Fruit fly (Drosophila melanogaster) whole organism, prepupa: Measurements from ENCODE around the gene CG14441.
A peak's percentile ranks its signal among the peaks of the same experiment; 100 is the strongest.

ENCODE experiments used
- CG10669 ChIP-seq: fragments of 200-800 bp; sonication (Bioruptor generic); optimal IDR thresholded peaks from 3 replicates; lab custom pipeline; 2018; ENCODE audit warnings: missing biosample characterization, mild to moderate bottlenecking, missing genetic modification characterization, moderate library complexity
- CG11762 ChIP-seq: fragments of 200-800 bp; sonication (Bioruptor generic); optimal IDR thresholded peaks from 3 replicates; lab custom pipeline; 2016; ENCODE audit warnings: missing biosample characterization, missing genetic modification characterization; ENCODE audit not compliant: insufficient read depth
- CG1621 ChIP-seq: fragments of 200-800 bp; sonication (Bioruptor generic); optimal IDR thresholded peaks from 3 replicates; lab custom pipeline; 2018; ENCODE audit warnings: missing biosample characterization, mild to moderate bottlenecking, missing genetic modification characterization
- CG3032 ChIP-seq: fragments of 200-800 bp; optimal IDR thresholded peaks from 2 replicates; lab custom pipeline; 2019; ENCODE audit warnings: missing biosample characterization, mild to moderate bottlenecking, missing genetic modification characterization, moderate library complexity
- CG31627 ChIP-seq: fragments of 200-800 bp; sonication (Bioruptor generic); optimal IDR thresholded peaks from 3 replicates; lab custom pipeline; 2016; ENCODE audit warnings: missing biosample characterization, missing genetic modification characterization
- CG34406 ChIP-seq: fragments of 200-800 bp; sonication (Bioruptor generic); optimal IDR thresholded peaks from 3 replicates; lab custom pipeline; 2016; ENCODE audit warnings: missing biosample characterization, missing genetic modification characterization
- CG4318 ChIP-seq: fragments of 200-800 bp; sonication (Bioruptor generic); optimal IDR thresholded peaks from 3 replicates; lab custom pipeline; 2017; ENCODE audit warnings: missing biosample characterization, mild to moderate bottlenecking, missing genetic modification characterization
- CG6163 ChIP-seq: fragments of 200-800 bp; sonication (Bioruptor generic); IDR thresholded peaks from 3 replicates; pipeline ENCODE4 v1.3.6; 2022; ENCODE audit warnings: missing biosample characterization, missing genetic modification characterization
- CG6276 ChIP-seq: fragments of 200-800 bp; sonication (Bioruptor generic); optimal IDR thresholded peaks from 2 replicates; lab custom pipeline; 2017; ENCODE audit warnings: missing biosample characterization, mild to moderate bottlenecking, missing genetic modification characterization
- CG6854 ChIP-seq: fragments of 200-800 bp; sonication (Bioruptor generic); optimal IDR thresholded peaks from 2 replicates; lab custom pipeline; 2017; ENCODE audit warnings: missing biosample characterization, mild to moderate bottlenecking, missing genetic modification characterization
- CG8119 ChIP-seq: fragments of 200-800 bp; sonication (Bioruptor generic); IDR thresholded peaks from 3 replicates; pipeline ENCODE4 v1.3.6; 2022; ENCODE audit warnings: missing biosample characterization, missing genetic modification characterization
- CG8319 ChIP-seq: fragments of 200-800 bp; sonication (Bioruptor generic); optimal IDR thresholded peaks from 3 replicates; lab custom pipeline; 2016; ENCODE audit warnings: missing biosample characterization, missing genetic modification characterization
- CG8632 ChIP-seq: fragments of 200-800 bp; sonication (Bioruptor generic); optimal IDR thresholded peaks from 3 replicates; lab custom pipeline; 2016; ENCODE audit warnings: missing biosample characterization, missing genetic modification characterization
- CG9139 ChIP-seq: fragments of 200-800 bp; sonication (Bioruptor generic); optimal IDR thresholded peaks from 3 replicates; lab custom pipeline; 2017; ENCODE audit warnings: missing biosample characterization, mild to moderate bottlenecking, missing genetic modification characterization
- Eip78C ChIP-seq: fragments of 200-800 bp; sonication (Bioruptor generic); peaks from one replicate; lab custom pipeline; 2016; ENCODE audit warnings: missing biosample characterization, missing genetic modification characterization
- Eip93F ChIP-seq: fragments of 200-800 bp; sonication (Bioruptor generic); optimal IDR thresholded peaks from 2 replicates; lab custom pipeline; 2016; ENCODE audit warnings: missing biosample characterization, mild to moderate bottlenecking, missing genetic modification characterization
- Ets21C ChIP-seq: fragments of 200-800 bp; sonication (Bioruptor generic); optimal IDR thresholded peaks from 3 replicates; lab custom pipeline; 2016; ENCODE audit warnings: missing biosample characterization, missing genetic modification characterization
- Ets96B ChIP-seq: fragments of 200-800 bp; optimal IDR thresholded peaks from 2 replicates; lab custom pipeline; 2019; ENCODE audit warnings: missing biosample characterization, mild to moderate bottlenecking, missing genetic modification characterization, moderate library complexity
- Gug ChIP-seq: fragments of 200-800 bp; sonication (Bioruptor generic); IDR thresholded peaks from 2 replicates; pipeline ENCODE4 v1.3.6; 2022; ENCODE audit warnings: missing biosample characterization, missing genetic modification characterization
- Hr38 ChIP-seq: sonication (Bioruptor generic); optimal IDR thresholded peaks from 2 replicates; lab custom pipeline; 2016; ENCODE audit warnings: missing biosample characterization, missing genetic modification characterization
- Hr39 ChIP-seq: fragments of 200-800 bp; sonication (Bioruptor generic); optimal IDR thresholded peaks from 2 replicates; lab custom pipeline; 2016; ENCODE audit warnings: missing biosample characterization, missing genetic modification characterization
- Hr4 ChIP-seq: fragments of 200-800 bp; sonication (Bioruptor generic); optimal IDR thresholded peaks from 3 replicates; lab custom pipeline; 2016; ENCODE audit warnings: missing biosample characterization, missing genetic modification characterization
- Lpt ChIP-seq: fragments of 200-800 bp; sonication (Bioruptor generic); optimal IDR thresholded peaks from 3 replicates; lab custom pipeline; 2016; ENCODE audit warnings: missing biosample characterization, missing genetic modification characterization
- OdsH ChIP-seq: fragments of 200-800 bp; sonication (Bioruptor generic); optimal IDR thresholded peaks from 3 replicates; lab custom pipeline; 2016; ENCODE audit warnings: missing biosample characterization, missing genetic modification characterization
- Smox ChIP-seq: fragments of 200-800 bp; sonication (Bioruptor generic); optimal IDR thresholded peaks from 3 replicates; lab custom pipeline; 2016; ENCODE audit warnings: missing biosample characterization, missing genetic modification characterization
- Sox102F ChIP-seq: fragments of 200-800 bp; sonication (Bioruptor generic); optimal IDR thresholded peaks from 2 replicates; lab custom pipeline; 2016; ENCODE audit warnings: missing biosample characterization, mild to moderate bottlenecking, missing genetic modification characterization
- Sox14 ChIP-seq: fragments of 200-800 bp; sonication (Bioruptor generic); optimal IDR thresholded peaks from 3 replicates; lab custom pipeline; 2016; ENCODE audit warnings: missing biosample characterization, missing genetic modification characterization
- cyc ChIP-seq: fragments of 200-800 bp; sonication (Bioruptor generic); optimal IDR thresholded peaks from 3 replicates; lab custom pipeline; 2016; ENCODE audit warnings: missing biosample characterization, missing genetic modification characterization
- dac ChIP-seq: fragments of 200-800 bp; sonication (Bioruptor generic); optimal IDR thresholded peaks from 2 replicates; lab custom pipeline; 2017; ENCODE audit warnings: missing biosample characterization, mild to moderate bottlenecking, missing genetic modification characterization
- eg ChIP-seq: fragments of 200-800 bp; sonication (Bioruptor generic); IDR thresholded peaks from 3 replicates; pipeline ENCODE4 v1.3.6; 2022; ENCODE audit warnings: missing biosample characterization, missing genetic modification characterization
- fd59A ChIP-seq: fragments of 200-800 bp; sonication (Bioruptor generic); optimal IDR thresholded peaks from 2 replicates; lab custom pipeline; 2017; ENCODE audit warnings: missing biosample characterization, mild to moderate bottlenecking, missing genetic modification characterization, missing genetic modification reagents
- fd85E ChIP-seq: fragments of 200-800 bp; sonication (Bioruptor generic); optimal IDR thresholded peaks from 3 replicates; lab custom pipeline; 2016; ENCODE audit warnings: missing biosample characterization, missing genetic modification characterization
- fkh ChIP-seq: fragments of 200-800 bp; sonication (Bioruptor generic); optimal IDR thresholded peaks from 3 replicates; lab custom pipeline; 2017; ENCODE audit warnings: missing biosample characterization, mild to moderate bottlenecking, missing genetic modification characterization, moderate library complexity
- lz ChIP-seq: fragments of 200-800 bp; sonication (Bioruptor generic); optimal IDR thresholded peaks from 3 replicates; lab custom pipeline; 2016; ENCODE audit warnings: missing biosample characterization, missing genetic modification characterization
- salr ChIP-seq, 2 experiments: fragments of 200-800 bp; sonication (Bioruptor generic); optimal IDR thresholded peaks; 3 replicates each; lab custom pipeline; 2016 to 2018; ENCODE audit warnings: missing biosample characterization in 2 of 2, missing genetic modification characterization in 2 of 2, mild to moderate bottlenecking in 1 of 2
- spab ChIP-seq: fragments of 200-800 bp; sonication (Bioruptor generic); optimal IDR thresholded peaks from 2 replicates; lab custom pipeline; 2017; ENCODE audit warnings: missing biosample characterization, mild to moderate bottlenecking, missing genetic modification characterization, missing genetic modification reagents
- ss ChIP-seq, 2 experiments: fragments of 200-800 bp; sonication (Bioruptor generic); optimal IDR thresholded peaks; 2 replicates in 1 of 2; 3 replicates in 1 of 2; lab custom pipeline; 2017 to 2018; ENCODE audit warnings: mild to moderate bottlenecking in 2 of 2, missing biosample characterization in 2 of 2, missing genetic modification characterization in 2 of 2, moderate library complexity in 1 of 2
- svp ChIP-seq: fragments of 200-800 bp; sonication (Bioruptor generic); peaks from one replicate; lab custom pipeline; 2016; ENCODE audit warnings: missing biosample characterization, missing genetic modification characterization
- topi ChIP-seq: fragments of 200-800 bp; sonication (Bioruptor generic); optimal IDR thresholded peaks from 3 replicates; lab custom pipeline; 2016; ENCODE audit warnings: missing biosample characterization, missing genetic modification characterization
- vri ChIP-seq: fragments of 200-800 bp; sonication (Bioruptor generic); optimal IDR thresholded peaks from 3 replicates; lab custom pipeline; 2016; ENCODE audit warnings: missing biosample characterization, mild to moderate bottlenecking, missing genetic modification characterization

The CG14441 gene

DNA sequence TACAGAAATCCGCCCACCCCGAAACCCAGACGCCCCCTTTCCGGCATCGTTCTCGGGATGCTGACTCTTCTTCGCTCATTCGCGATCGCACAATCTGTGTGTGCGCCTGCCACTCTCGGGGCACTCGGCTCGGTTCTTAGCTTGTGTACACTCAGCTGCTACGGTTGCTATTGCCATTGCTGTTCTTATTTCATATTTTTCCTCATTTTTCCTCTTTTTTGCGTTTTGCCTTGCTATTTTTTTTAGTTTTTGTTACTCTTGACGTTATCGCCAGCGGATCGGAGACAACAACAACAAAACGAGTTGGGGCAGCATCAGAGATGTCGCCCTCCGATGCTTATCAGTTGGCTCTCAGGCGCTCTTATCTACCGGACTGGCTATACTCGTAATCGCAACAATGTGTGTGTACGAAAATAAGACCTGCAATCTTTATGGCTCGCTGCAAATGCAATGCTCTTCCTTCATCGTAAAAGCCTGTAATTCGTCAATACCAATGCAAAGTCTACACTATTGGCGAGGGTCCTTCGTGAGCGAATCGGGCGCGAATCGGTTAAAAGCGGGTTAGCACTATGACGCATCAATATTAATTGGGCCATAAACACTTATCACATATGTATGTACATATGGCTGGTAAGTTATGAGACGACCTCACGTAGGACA lies 31.4 kb downstream of the CG14441 start (continued):
- TF ChIP-seq lz (GFP tag; lab: Kevin White, UChicago), result no peak
- TF ChIP-seq CG8119 (GFP tag; lab: Robert Waterston, UW), result peak; percentile 60; the same call in 2 of the 3 replicates
- TF ChIP-seq fkh (GFP tag; lab: Kevin White, UChicago), result no peak
- TF ChIP-seq CG11762 (GFP tag; lab: Kevin White, UChicago), result no peak
- TF ChIP-seq topi, result no peak
- TF ChIP-seq CG6276 (GFP tag; lab: Kevin White, UChicago), result peak; percentile 86
- TF ChIP-seq CG31627 (GFP tag; lab: Kevin White, UChicago), result no peak
- peak; percentile 50 for TF ChIP-seq CG10669 (GFP tag; lab: Kevin White, UChicago)
- TF ChIP-seq fd85E (GFP tag; lab: Kevin White, UChicago), result no peak
- TF ChIP-seq cyc, result no peak
- peak; percentile 86 for TF ChIP-seq CG6163 (GFP tag; lab: Robert Waterston, UW)
- no peak for TF ChIP-seq OdsH (GFP tag; lab: Kevin White, UChicago)

DNA sequence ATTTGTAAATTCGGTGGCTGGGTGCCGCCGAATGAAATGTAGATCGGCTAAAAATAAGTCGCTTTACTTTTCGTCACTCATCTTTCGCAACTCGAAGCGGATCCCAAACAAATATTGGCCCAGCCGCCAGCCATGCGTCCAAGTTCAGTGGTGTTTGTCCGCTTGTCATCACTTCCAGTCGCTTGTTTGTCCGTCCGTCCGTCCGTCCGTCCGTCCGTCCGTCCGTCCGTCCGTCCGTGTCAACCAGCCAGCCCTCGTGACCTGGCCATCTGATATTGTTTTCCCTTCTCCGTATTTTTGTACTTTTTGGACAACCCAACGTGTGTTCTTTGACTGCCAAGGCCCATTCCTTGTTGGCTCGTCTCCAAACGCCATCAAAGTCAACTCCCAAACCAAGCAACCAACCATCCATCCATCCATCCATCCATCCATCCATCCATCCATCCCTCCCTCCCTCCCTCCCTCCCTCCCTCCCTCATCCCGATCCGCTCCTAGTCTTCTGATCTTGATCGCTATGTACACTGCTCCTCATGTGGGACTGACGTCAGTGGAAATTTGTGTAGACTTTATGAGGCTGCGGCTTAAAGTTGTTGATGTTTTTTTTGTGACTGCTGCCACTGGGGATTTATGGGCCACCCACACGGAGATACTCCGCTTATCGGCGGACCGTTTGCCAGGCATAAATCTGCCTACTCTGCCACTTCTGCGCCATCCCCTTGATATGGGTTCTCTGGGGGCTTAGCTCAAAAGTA lies 34.2 kb downstream of the CG14441 start:
- TF ChIP-seq dac (GFP tag; lab: Kevin White, UChicago) (no peak), CG3032 (tag; lab: Kevin White, UChicago) (no peak), fkh (GFP tag; lab: Kevin White, UChicago) (peak; percentile 61), eg (0 out of 3 replicates have a peak, but pooled peaks have one; percentile 24), Eip78C (peak; percentile 16), svp (GFP tag; lab: Kevin White, UChicago) (peak; percentile 25), CG9139 (GFP tag; lab: Kevin White, UChicago) (no peak), Lpt (no peak), Smox (GFP tag; lab: Kevin White, UChicago) (no peak), vri (peak; percentile 1), lz (GFP tag; lab: Kevin White, UChicago) (no peak)

DNA sequence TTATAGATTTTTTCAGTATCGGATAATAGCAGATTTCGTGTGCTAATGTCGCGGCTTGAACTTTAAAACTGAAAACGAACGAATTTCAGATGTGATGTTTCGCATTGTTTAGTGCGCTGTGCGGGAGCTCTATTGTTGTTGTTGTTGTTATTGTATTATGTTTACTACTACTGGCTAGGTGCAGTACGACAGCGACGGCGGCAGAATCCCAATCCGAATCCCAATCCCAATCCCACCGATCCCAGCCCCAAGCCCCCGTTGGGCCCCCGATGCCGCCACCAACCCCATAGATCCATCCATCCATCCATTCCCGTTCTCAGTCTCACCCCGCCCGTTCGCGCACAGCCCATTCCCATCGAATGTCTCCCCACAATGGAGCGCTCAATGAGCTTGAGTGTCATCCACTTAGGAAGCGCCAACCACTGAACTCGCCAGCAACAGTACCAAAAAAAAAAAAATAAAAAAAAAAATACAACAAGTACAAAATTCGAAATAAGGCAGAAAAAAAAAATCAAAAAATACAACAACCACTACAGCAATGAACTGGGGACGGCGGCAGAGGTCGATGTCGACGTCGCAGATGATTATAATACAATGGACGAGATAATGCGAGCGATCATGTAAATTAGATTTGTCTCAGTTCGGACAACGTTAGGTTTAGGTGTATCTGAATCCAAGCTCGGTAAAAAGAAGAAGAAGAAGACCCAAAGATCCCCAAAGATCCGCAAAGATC lies 40.8 kb downstream of the CG14441 start, which contains the start of gene CG3168:
TSS of gene CG3168 (minus strand) at position 51 of the 733 bp plus-strand sequence.
- TF ChIP-seq Gug (GFP tag; lab: Robert Waterston, UW), result no peak
- TF ChIP-seq svp (GFP tag; lab: Kevin White, UChicago), result peak; percentile 87
- TF ChIP-seq ss (GFP tag; optimal IDR thresholded peaks at IDR 0.05; lab: Kevin White, UChicago), result peak in 1 of 2 experiments; percentile 16
- TF ChIP-seq, all 60 proteins: peak for 2

DNA sequence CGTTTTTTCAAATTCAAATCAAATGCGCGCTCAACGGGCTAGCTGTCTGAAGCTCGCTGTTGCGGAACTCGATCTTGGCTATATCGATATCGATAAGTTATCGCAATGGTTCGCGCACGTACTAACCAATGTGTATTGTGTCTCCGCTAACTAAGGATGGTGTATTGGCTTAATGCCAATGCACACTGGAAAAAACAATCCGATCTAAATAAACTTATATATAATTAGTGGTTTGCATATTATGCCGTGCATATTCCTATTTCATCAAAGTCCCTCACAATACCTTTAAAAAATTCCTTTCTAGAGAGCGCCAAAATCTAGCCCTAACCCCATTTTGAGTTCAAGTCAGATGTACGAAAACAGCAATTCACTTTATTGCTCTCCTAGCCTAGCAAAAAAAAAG lies 41.9 kb downstream of the CG14441 start:
- peak; percentile 43 for TF ChIP-seq Sox14 (GFP tag; lab: Kevin White, UChicago)
- TF ChIP-seq Ets21C (GFP tag; lab: Kevin White, UChicago), result no peak
- no peak for TF ChIP-seq CG6854 (GFP tag; lab: Kevin White, UChicago)
- no peak for TF ChIP-seq CG4318
- TF ChIP-seq vri, result peak; percentile 12
- TF ChIP-seq CG9139 (GFP tag; lab: Kevin White, UChicago), result no peak
- TF ChIP-seq Hr39 (GFP tag; lab: Kevin White, UChicago), result peak; percentile 45
- peak; percentile 46; the same call in 2 of the 3 replicates for TF ChIP-seq CG8119 (GFP tag; lab: Robert Waterston, UW)
- TF ChIP-seq CG3032 (tag; lab: Kevin White, UChicago), result peak; percentile 40
- peak; percentile 38 for TF ChIP-seq topi
- TF ChIP-seq Hr38 (GFP tag; lab: Kevin White, UChicago), result no peak
- TF ChIP-seq CG34406, result peak; percentile 6
- peak; percentile 71 for TF ChIP-seq eg
- TF ChIP-seq CG1621 (tag; lab: Kevin White, UChicago), result no peak
- peak; percentile 26 for TF ChIP-seq cyc
- TF ChIP-seq Smox (GFP tag; lab: Kevin White, UChicago), result peak; percentile 40
- TF ChIP-seq salr (GFP tag; optimal IDR thresholded peaks at IDR 0.05; lab: Kevin White, UChicago), result no peak
- peak; percentile 18 for TF ChIP-seq Sox102F (GFP tag; lab: Kevin White, UChicago)
- TF ChIP-seq CG8632 (GFP tag; lab: Kevin White, UChicago), result peak; percentile 23
- no peak for TF ChIP-seq fd59A (GFP tag; lab: Kevin White, UChicago)
- TF ChIP-seq CG8319, result no peak
- peak; percentile 49 for TF ChIP-seq Hr4
- TF ChIP-seq Ets96B, result peak; percentile 23
- peak; percentile 8 for TF ChIP-seq CG11762 (GFP tag; lab: Kevin White, UChicago)
- peak; percentile 11 for TF ChIP-seq OdsH (GFP tag; lab: Kevin White, UChicago)
- no peak for TF ChIP-seq fd85E (GFP tag; lab: Kevin White, UChicago)
- no peak for TF ChIP-seq Eip93F (GFP tag; lab: Kevin White, UChicago)
- no peak for TF ChIP-seq spab (GFP tag; lab: Kevin White, UChicago)
